Fruit fly (Drosophila melanogaster): ENCODE results near the gene CG43739.
A peak's percentile ranks its signal among the peaks of the same experiment; 100 is the strongest.

DNA sequence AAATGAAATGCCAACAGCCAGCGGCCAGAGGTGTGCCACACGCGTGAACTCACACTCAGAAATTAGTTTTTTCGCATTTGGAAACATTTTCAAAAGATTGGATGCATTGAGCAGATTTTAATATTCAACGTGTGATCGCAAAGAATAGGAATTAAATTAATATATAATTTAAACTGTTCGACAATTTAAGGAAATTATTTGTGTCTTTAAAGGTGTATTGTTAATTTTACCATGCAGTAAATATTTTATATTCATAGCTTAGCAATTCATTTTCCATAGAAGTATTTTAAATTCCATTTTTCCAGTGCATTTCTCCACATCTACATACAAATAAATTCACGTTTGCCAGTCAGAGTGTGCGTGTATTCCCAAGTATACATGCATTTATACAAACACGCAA is 20.9 kb upstream of the CG43739 start:
- TF ChIP-seq CG15710 (tag; optimal IDR thresholded peaks at IDR 0.05): no peak
- no peak for TF ChIP-seq fd96Ca (GFP tag; IDR thresholded peaks at IDR 0.05)
- TF ChIP-seq CG13204 (GFP tag; optimal IDR thresholded peaks at IDR 0.05): no peak
- no peak for TF ChIP-seq EcR (GFP tag; optimal IDR thresholded peaks at IDR 0.05)
- TF ChIP-seq gl (tag; optimal IDR thresholded peaks at IDR 0.05): no peak
- TF ChIP-seq Ets98B (GFP tag; IDR thresholded peaks at IDR 0.05): no peak
- TF ChIP-seq CG9948 (tag; optimal IDR thresholded peaks at IDR 0.05): peak; percentile 34
- TF ChIP-seq CG8159 (tag; optimal IDR thresholded peaks at IDR 0.05): peak; percentile 18
- peak; percentile 24 for TF ChIP-seq Snoo (tag; optimal IDR thresholded peaks at IDR 0.05)
- no peak for TF ChIP-seq CG12605 (GFP tag; IDR thresholded peaks at IDR 0.05)
- TF ChIP-seq Pif1A (GFP tag; optimal IDR thresholded peaks at IDR 0.05): no peak
- TF ChIP-seq D1 (tag; optimal IDR thresholded peaks at IDR 0.05): no peak
- peak; percentile 14 for TF ChIP-seq CG17806 (tag; optimal IDR thresholded peaks at IDR 0.05)
- no peak for TF ChIP-seq rn (GFP tag; IDR thresholded peaks at IDR 0.05)

Data from whole organism, pupa.